Worm (Caenorhabditis elegans) whole organism, L2 larva: ENCODE results near the gene rfc-3.

Experiments used
- C34F6.9 ChIP-seq: fragments of 150-350 bp; optimal IDR thresholded peaks from 2 replicates; lab custom pipeline; 2014; ENCODE audit warnings: missing biosample characterization, missing genetic modification characterization
- F13H6.1 ChIP-seq: sonication (generic microtip); optimal IDR thresholded peaks from 2 replicates; lab custom pipeline; 2016; ENCODE audit warnings: missing genetic modification characterization, missing compliant biosample characterization
- R02D3.7 ChIP-seq: fragments of 150-350 bp; optimal IDR thresholded peaks from 2 replicates; lab custom pipeline; 2014; ENCODE audit warnings: missing biosample characterization, missing genetic modification characterization
- ZK546.5 ChIP-seq: sonication (generic microtip); optimal IDR thresholded peaks from 2 replicates; lab custom pipeline; 2017; ENCODE audit warnings: missing biosample characterization, missing genetic modification characterization
- aly-2 ChIP-seq: fragments of 150-350 bp; optimal IDR thresholded peaks from 2 replicates; lab custom pipeline; 2014; ENCODE audit warnings: missing biosample characterization, missing genetic modification characterization
- blmp-1 ChIP-seq: sonication (generic microtip); optimal IDR thresholded peaks from 2 replicates; lab custom pipeline; 2017; ENCODE audit warnings: missing genetic modification characterization, mild to moderate bottlenecking, missing compliant biosample characterization, antibody characterized with exemption, moderate library complexity; ENCODE audit not compliant: insufficient read depth
- ceh-82 ChIP-seq: fragments of 150-350 bp; optimal IDR thresholded peaks from 2 replicates; lab custom pipeline; 2014; ENCODE audit warnings: missing biosample characterization, missing genetic modification characterization
- crh-2 ChIP-seq: sonication (generic microtip); optimal IDR thresholded peaks from 2 replicates; lab custom pipeline; 2017; ENCODE audit warnings: missing biosample characterization, missing genetic modification characterization
- egl-27 ChIP-seq: sonication (generic microtip); optimal IDR thresholded peaks from 3 replicates; lab custom pipeline; 2017; ENCODE audit warnings: missing biosample characterization, missing genetic modification reagents, missing genetic modification characterization
- elt-1 ChIP-seq: fragments of 150-350 bp; optimal IDR thresholded peaks from 2 replicates; lab custom pipeline; 2014; ENCODE audit warnings: missing biosample characterization, missing genetic modification characterization
- elt-3 ChIP-seq: sonication (generic microtip); optimal IDR thresholded peaks from 2 replicates; lab custom pipeline; 2017; ENCODE audit warnings: missing biosample characterization, missing genetic modification characterization
- fos-1 ChIP-seq: fragments of 150-350 bp; optimal IDR thresholded peaks from 2 replicates; lab custom pipeline; 2014; ENCODE audit warnings: missing biosample characterization, missing genetic modification characterization
- gmeb-1 ChIP-seq: fragments of 150-350 bp; optimal IDR thresholded peaks from 2 replicates; lab custom pipeline; 2014; ENCODE audit warnings: missing biosample characterization, missing genetic modification characterization
- lin-11 ChIP-seq: fragments of 150-350 bp; sonication (generic microtip); optimal IDR thresholded peaks from 2 replicates; lab custom pipeline; 2014; ENCODE audit warnings: missing biosample characterization, missing genetic modification characterization, inconsistent platforms, mixed read lengths
- mab-5 ChIP-seq: fragments of 150-350 bp; optimal IDR thresholded peaks from 2 replicates; lab custom pipeline; 2014; ENCODE audit warnings: missing biosample characterization, missing genetic modification characterization
- mbf-1 ChIP-seq: sonication (generic microtip); optimal IDR thresholded peaks from 2 replicates; lab custom pipeline; 2017; ENCODE audit warnings: missing biosample characterization, missing genetic modification characterization
- mdl-1 ChIP-seq, 2 experiments: fragments of 150-350 bp in 1 of 2; sonication (generic microtip) in 1 of 2; optimal IDR thresholded peaks; 2 replicates each; lab custom pipeline; 2017; ENCODE audit warnings: missing biosample characterization in 2 of 2, missing genetic modification characterization in 2 of 2
- nhr-10 ChIP-seq: sonication (generic microtip); optimal IDR thresholded peaks from 2 replicates; lab custom pipeline; 2017; ENCODE audit warnings: missing biosample characterization, missing genetic modification characterization
- nhr-11 ChIP-seq: fragments of 150-350 bp; optimal IDR thresholded peaks from 2 replicates; lab custom pipeline; 2014; ENCODE audit warnings: missing biosample characterization, missing genetic modification characterization
- nhr-129 ChIP-seq: fragments of 150-350 bp; optimal IDR thresholded peaks from 2 replicates; lab custom pipeline; 2014; ENCODE audit warnings: missing biosample characterization, missing genetic modification characterization
- nhr-23 ChIP-seq: fragments of 150-350 bp; optimal IDR thresholded peaks from 2 replicates; lab custom pipeline; 2014; ENCODE audit warnings: missing biosample characterization, missing genetic modification reagents, missing genetic modification characterization
- nhr-237 ChIP-seq: fragments of 150-350 bp; optimal IDR thresholded peaks from 2 replicates; lab custom pipeline; 2014; ENCODE audit warnings: missing biosample characterization, missing genetic modification characterization
- nhr-25 ChIP-seq: fragments of 150-350 bp; sonication (generic microtip); optimal IDR thresholded peaks from 3 replicates; lab custom pipeline; 2014; ENCODE audit warnings: missing biosample characterization, missing genetic modification characterization
- peb-1 ChIP-seq: fragments of 150-350 bp; optimal IDR thresholded peaks from 2 replicates; lab custom pipeline; 2014; ENCODE audit warnings: missing biosample characterization, missing genetic modification characterization
- sem-4 ChIP-seq: fragments of 150-350 bp; optimal IDR thresholded peaks from 2 replicates; lab custom pipeline; 2014; ENCODE audit warnings: missing biosample characterization, missing genetic modification reagents, missing genetic modification characterization
- skn-1 ChIP-seq: sonication (generic microtip); optimal IDR thresholded peaks from 2 replicates; lab custom pipeline; 2017; ENCODE audit warnings: missing biosample characterization, missing genetic modification characterization
- sma-9 ChIP-seq, 2 experiments: fragments of 150-350 bp in 1 of 2; sonication (generic microtip) in 1 of 2; optimal IDR thresholded peaks; 2 replicates each; lab custom pipeline; 2014 to 2016; ENCODE audit warnings: missing genetic modification characterization in 2 of 2, mild to moderate bottlenecking in 1 of 2, missing biosample characterization in 1 of 2, missing compliant biosample characterization in 1 of 2, missing genetic modification reagents in 1 of 2, moderate library complexity in 1 of 2
- unc-39 ChIP-seq: fragments of 150-350 bp; optimal IDR thresholded peaks from 2 replicates; lab custom pipeline; 2014; ENCODE audit warnings: missing biosample characterization, missing genetic modification characterization
- unc-55 ChIP-seq: fragments of 150-350 bp; sonication (generic microtip); optimal IDR thresholded peaks from 3 replicates; lab custom pipeline; 2014; ENCODE audit warnings: missing biosample characterization, missing genetic modification reagents, missing genetic modification characterization
- unc-62 ChIP-seq: fragments of 150-350 bp; optimal IDR thresholded peaks from 2 replicates; lab custom pipeline; 2014; ENCODE audit warnings: missing biosample characterization, missing genetic modification reagents, missing genetic modification characterization
- zag-1 ChIP-seq: fragments of 150-350 bp; optimal IDR thresholded peaks from 2 replicates; lab custom pipeline; 2014; ENCODE audit warnings: missing biosample characterization, missing genetic modification characterization
- ztf-1 ChIP-seq: fragments of 200-800 bp; sonication (Bioruptor generic); conservative IDR thresholded peaks from 2 replicates; pipeline ENCODE4 v1.3.6; 2022; ENCODE audit warnings: missing genetic modification characterization, missing compliant biosample characterization
- ztf-11 ChIP-seq: sonication (generic microtip); optimal IDR thresholded peaks from 2 replicates; lab custom pipeline; 2017; ENCODE audit warnings: missing biosample characterization, missing genetic modification characterization
- ztf-4 ChIP-seq: fragments of 150-350 bp; optimal IDR thresholded peaks from 2 replicates; lab custom pipeline; 2014; ENCODE audit warnings: missing biosample characterization, missing genetic modification characterization

rfc-3 gene

DNA sequence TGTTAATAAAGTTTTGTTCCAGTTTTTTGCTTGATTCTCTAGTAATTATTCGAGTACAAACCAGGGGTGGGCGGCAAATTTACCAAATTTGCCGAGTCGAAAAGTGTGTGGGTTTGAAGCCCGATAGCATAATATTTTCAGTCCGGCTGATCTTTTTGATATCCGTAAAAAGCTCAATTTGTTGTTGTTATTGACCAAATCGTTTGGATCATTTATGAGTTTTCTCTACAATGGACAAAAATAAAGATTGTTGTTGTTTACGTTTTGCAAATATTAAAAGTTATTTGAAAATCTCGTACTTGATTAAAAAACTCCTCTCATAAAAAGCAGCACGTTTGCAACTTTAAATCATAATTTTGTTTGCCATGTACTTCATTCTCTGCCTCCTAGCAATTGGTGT is 39.5 kb upstream of the rfc-3 start, which contains the start of gene scl-1:
TSS of gene scl-1 (plus strand) at position 301 of the 400 bp plus-strand sequence.
- no peak for TF ChIP-seq skn-1 (tag; lab: Kevin White, UChicago)
- TF ChIP-seq lin-11 (tag; lab: Kevin White, UChicago) = no peak
- no peak for TF ChIP-seq ztf-1
- TF ChIP-seq fos-1 (tag; lab: Kevin White, UChicago) = no peak
- TF ChIP-seq aly-2 = no peak
- no peak for TF ChIP-seq unc-55 (GFP tag; lab: Kevin White, UChicago)
- no peak for TF ChIP-seq mab-5 (tag; lab: Kevin White, UChicago)
- no peak for TF ChIP-seq mdl-1 (tag; optimal IDR thresholded peaks at IDR 0.05; lab: Kevin White, UChicago)
- no peak for TF ChIP-seq elt-1 (tag; lab: Kevin White, UChicago)

DNA sequence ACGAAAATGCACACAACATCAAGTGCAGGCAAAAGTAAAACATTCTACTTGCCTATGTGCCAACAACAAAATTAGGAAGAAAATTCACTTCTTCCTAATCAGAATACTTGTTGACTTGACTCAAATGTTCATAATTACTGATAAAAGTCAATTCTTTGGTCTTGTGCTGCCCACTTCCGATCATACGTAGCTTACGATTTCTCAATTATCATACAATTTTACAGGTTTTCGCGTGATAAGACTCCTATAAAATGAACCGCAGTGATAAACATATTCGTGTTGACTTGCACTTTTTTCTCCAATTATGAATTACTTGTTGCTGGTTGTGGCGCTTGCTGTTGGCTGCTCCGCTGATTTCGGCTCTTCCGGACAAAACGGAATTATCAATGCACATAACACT is 38.1 kb upstream of the rfc-3 start, which contains the start of gene scl-2:
TSS of gene scl-2 (plus strand) at position 293 of the 400 bp plus-strand sequence.
- no peak for TF ChIP-seq ztf-4
- TF ChIP-seq egl-27 (tag; lab: Kevin White, UChicago) = peak; percentile 11
- TF ChIP-seq mbf-1 (tag; lab: Kevin White, UChicago) = no peak
- TF ChIP-seq fos-1 (tag; lab: Kevin White, UChicago) = peak; percentile 98
- no peak for TF ChIP-seq zag-1 (tag; lab: Kevin White, UChicago)
- TF ChIP-seq ztf-11 (tag; lab: Kevin White, UChicago) = no peak
- TF ChIP-seq elt-3 (tag; lab: Kevin White, UChicago) = no peak
- no peak for TF ChIP-seq nhr-10 (tag; lab: Kevin White, UChicago)
- no peak for TF ChIP-seq nhr-25 (tag; lab: Kevin White, UChicago)
- TF ChIP-seq nhr-129 (tag; lab: Kevin White, UChicago) = peak; percentile 30
- no peak for TF ChIP-seq unc-39
- no peak for TF ChIP-seq aly-2
- TF ChIP-seq peb-1 (tag; lab: Kevin White, UChicago) = no peak
- TF ChIP-seq lin-11 (tag; lab: Kevin White, UChicago) = no peak
- peak; percentile 12 for TF ChIP-seq F13H6.1 (tag; lab: Kevin White, UChicago)
- TF ChIP-seq nhr-11 (tag; lab: Kevin White, UChicago) = no peak
- TF ChIP-seq crh-2 (tag; lab: Kevin White, UChicago) = peak; percentile 54
- peak; percentile 80 for TF ChIP-seq sma-9 (GFP tag; optimal IDR thresholded peaks at IDR 0.05; lab: Kevin White, UChicago)
- TF ChIP-seq sma-9 (tag; optimal IDR thresholded peaks at IDR 0.05; lab: Kevin White, UChicago) = no peak
- peak; percentile 46 for TF ChIP-seq gmeb-1 (tag; lab: Kevin White, UChicago)
- TF ChIP-seq skn-1 (tag; lab: Kevin White, UChicago) = peak; percentile 68

DNA sequence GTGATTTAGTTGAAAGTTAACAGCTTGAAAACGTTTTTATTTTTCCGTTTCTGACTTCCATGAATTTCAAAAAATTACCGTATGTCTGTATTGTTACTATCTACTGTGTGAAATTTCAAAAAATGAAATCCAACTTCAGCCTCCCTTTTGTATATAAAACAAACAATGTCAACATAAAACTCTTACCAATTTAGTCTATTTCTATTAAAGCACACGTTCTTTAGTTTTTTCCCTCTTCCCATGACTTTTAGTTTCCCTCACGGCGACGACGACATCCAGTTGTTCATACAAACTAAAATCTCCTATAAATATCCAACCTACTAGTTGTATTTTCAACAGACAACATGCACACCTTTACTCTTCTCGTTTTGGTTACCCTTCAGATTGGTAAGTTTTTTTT is 36.3 kb upstream of the rfc-3 start, which contains the start of gene scl-3:
TSS of gene scl-3 (plus strand) at position 301 of the 400 bp plus-strand sequence.
- TF ChIP-seq R02D3.7 (no peak), lin-11 (tag; lab: Kevin White, UChicago) (no peak), ceh-82 (tag; lab: Kevin White, UChicago) (no peak), nhr-10 (tag; lab: Kevin White, UChicago) (no peak), unc-62 (GFP tag; lab: Kevin White, UChicago) (no peak), elt-3 (tag; lab: Kevin White, UChicago) (no peak), fos-1 (tag; lab: Kevin White, UChicago) (no peak), ZK546.5 (tag; lab: Kevin White, UChicago) (no peak), blmp-1 (tag; lab: Kevin White, UChicago) (no peak)

DNA sequence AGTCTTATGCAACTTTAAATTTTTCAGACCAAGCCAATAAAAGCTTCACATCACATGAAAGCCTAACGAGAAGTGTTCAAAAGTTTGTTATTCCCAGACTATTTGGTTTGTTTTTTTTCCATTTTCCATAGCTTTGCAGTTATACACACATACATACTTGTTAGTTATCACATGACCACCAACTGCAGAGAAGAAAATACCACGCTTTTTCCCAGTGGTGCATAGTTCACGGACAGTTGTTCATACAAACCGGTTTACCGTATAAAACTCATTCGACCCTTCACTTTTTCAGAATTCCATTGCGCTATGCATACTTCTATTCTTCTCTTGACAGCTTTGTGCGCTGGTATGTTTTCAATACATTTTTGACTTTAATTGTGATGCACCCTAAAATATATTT is 31.8 kb upstream of the rfc-3 start, which contains the start of gene scl-5:
TSS of gene scl-5 (plus strand) at position 301 of the 400 bp plus-strand sequence.
- TF ChIP-seq nhr-129 (tag; lab: Kevin White, UChicago) (no peak), aly-2 (no peak), nhr-25 (tag; lab: Kevin White, UChicago) (no peak), mab-5 (tag; lab: Kevin White, UChicago) (no peak), F13H6.1 (tag; lab: Kevin White, UChicago) (no peak), peb-1 (tag; lab: Kevin White, UChicago) (no peak), nhr-237 (no peak), blmp-1 (tag; lab: Kevin White, UChicago) (no peak), unc-39 (no peak), nhr-23 (tag; lab: Kevin White, UChicago) (no peak), sem-4 (tag; lab: Kevin White, UChicago) (no peak), ztf-1 (no peak), crh-2 (tag; lab: Kevin White, UChicago) (no peak), C34F6.9 (no peak)
